Worm (Caenorhabditis elegans) whole organism, L1 larva: Measurements from ENCODE around the gene F58H1.2.
A peak's percentile ranks its signal among the peaks of the same experiment; 100 is the strongest.

ENCODE experiments used
- ama-1 ChIP-seq: fragments of 150-350 bp; optimal IDR thresholded peaks from 2 replicates; lab custom pipeline; 2014
- egl-27 ChIP-seq, 2 experiments: fragments of 150-350 bp in 1 of 2; sonication (generic microtip); optimal IDR thresholded peaks; 3 replicates each; lab custom pipeline; 2017 to 2018; ENCODE audit warnings: missing biosample characterization in 2 of 2, missing genetic modification characterization in 2 of 2, missing genetic modification reagents in 2 of 2
- nhr-12 ChIP-seq: sonication (generic microtip); optimal IDR thresholded peaks from 2 replicates; lab custom pipeline; 2017; ENCODE audit warnings: missing biosample characterization, missing genetic modification characterization
- pqm-1 ChIP-seq: sonication (generic microtip); optimal IDR thresholded peaks from 3 replicates; lab custom pipeline; 2017; ENCODE audit warnings: missing biosample characterization, missing genetic modification characterization
- sptf-1 ChIP-seq: fragments of 150-350 bp; optimal IDR thresholded peaks from 2 replicates; lab custom pipeline; 2014; ENCODE audit warnings: missing biosample characterization, missing genetic modification characterization
- xbp-1 ChIP-seq: sonication (generic microtip); optimal IDR thresholded peaks from 2 replicates; lab custom pipeline; 2016; ENCODE audit warnings: missing genetic modification characterization, missing compliant biosample characterization

- TF ChIP-seq xbp-1 (tag; lab: Kevin White, UChicago) (peak; percentile 31), ama-1 (peak; percentile 10), pqm-1 (tag; lab: Kevin White, UChicago) (no peak), egl-27 (tag; optimal IDR thresholded peaks at IDR 0.05; lab: Kevin White, UChicago) (no peak), sptf-1 (tag; lab: Kevin White, UChicago) (no peak), nhr-12 (no peak)
These were observed 43.0 kb upstream of the F58H1.2 start for ce11 chrV:11885939-11886338.
